Fruit fly (Drosophila melanogaster): ENCODE results near the gene Spt6.

- TF ChIP-seq CG8478 (optimal IDR thresholded peaks at IDR 0.05) (peak; percentile 69), psq (optimal IDR thresholded peaks at IDR 0.05) (no peak)
Observed at dm6 chrX:6278879-6279628, 11.5 kb downstream of the Spt6 start.
